Worm (Caenorhabditis elegans): Measurements from ENCODE around the gene Y49E10.29.
A peak's percentile ranks its signal among the peaks of the same experiment; 100 is the strongest.

Y49E10.29 gene

ce11 chrIII:12495594-12496096 is 26.7 kb downstream of the Y49E10.29 start, which contains the start of the genes Y111B2A.1 and Y111B2A.2 (continued):
- no peak for TF ChIP-seq chd-7 (tag; optimal IDR thresholded peaks at IDR 0.05)
- TF ChIP-seq athp-1 (tag; optimal IDR thresholded peaks at IDR 0.05): no peak
- TF ChIP-seq ztf-6 (GFP tag; IDR thresholded peaks at IDR 0.05): no peak
- no peak for TF ChIP-seq repo-1 (tag; optimal IDR thresholded peaks at IDR 0.05)
- no peak for TF ChIP-seq nhr-120 (GFP tag; IDR thresholded peaks at IDR 0.05)
- no peak for TF ChIP-seq C17E4.6 (GFP tag; IDR thresholded peaks at IDR 0.05)
- peak; percentile 79 for TF ChIP-seq ceh-91 (GFP tag; IDR thresholded peaks at IDR 0.05)
- no peak for TF ChIP-seq attf-3 (GFP tag; conservative IDR thresholded peaks at IDR 0.05)
- no peak for TF ChIP-seq bed-2 (GFP tag; IDR thresholded peaks at IDR 0.05)
- no peak for TF ChIP-seq bed-1 (GFP tag; IDR thresholded peaks at IDR 0.05)
- TF ChIP-seq nhr-27 (tag; optimal IDR thresholded peaks at IDR 0.05): no peak
- no peak for TF ChIP-seq lag-1 (GFP tag; IDR thresholded peaks at IDR 0.05)
- TF ChIP-seq ceh-79 (tag; optimal IDR thresholded peaks at IDR 0.05): no peak
- TF ChIP-seq efl-1 (GFP tag; optimal IDR thresholded peaks at IDR 0.05): peak; percentile 52
- TF ChIP-seq somi-1 (GFP tag; optimal IDR thresholded peaks at IDR 0.05): no peak
- peak; percentile 71 for TF ChIP-seq B0019.2 (GFP tag; conservative IDR thresholded peaks at IDR 0.05)
- TF ChIP-seq snpc-3.4 (tag; optimal IDR thresholded peaks at IDR 0.05): peak; percentile 51
- no peak for TF ChIP-seq ztf-22 (GFP tag; optimal IDR thresholded peaks at IDR 0.05)
- peak; percentile 74 for TF ChIP-seq madf-6 (GFP tag; IDR thresholded peaks at IDR 0.05)
- TF ChIP-seq cebp-2 (GFP tag; IDR thresholded peaks at IDR 0.05): no peak
- TF ChIP-seq Y56A3A.18 (GFP tag; IDR thresholded peaks at IDR 0.05): no peak
- TF ChIP-seq nhr-179 (tag; optimal IDR thresholded peaks at IDR 0.05): no peak
- TF ChIP-seq pha-4 (tag; optimal IDR thresholded peaks at IDR 0.05): no peak
- TF ChIP-seq ceh-58 (GFP tag; IDR thresholded peaks at IDR 0.05): no peak
- TF ChIP-seq F10E7.11 (tag; optimal IDR thresholded peaks at IDR 0.05): no peak
- TF ChIP-seq die-1 (tag; optimal IDR thresholded peaks at IDR 0.05): no peak
- TF ChIP-seq D2030.7 (GFP tag; IDR thresholded peaks at IDR 0.05): peak; percentile 67; the same call in 1 of the 2 replicates
- TF ChIP-seq dpl-1 (GFP tag; optimal IDR thresholded peaks at IDR 0.05): peak; percentile 29
- TF ChIP-seq nhr-80 (tag; optimal IDR thresholded peaks at IDR 0.05): no peak
- TF ChIP-seq fkh-3 (tag; optimal IDR thresholded peaks at IDR 0.05): no peak
- TF ChIP-seq tbx-9 (tag; optimal IDR thresholded peaks at IDR 0.05; ENCODE audit: borderline replicate concordance): no peak
- TF ChIP-seq hrde-1 (tag; optimal IDR thresholded peaks at IDR 0.05; ENCODE audit: borderline replicate concordance): no peak
- TF ChIP-seq sea-2 (GFP tag; IDR thresholded peaks at IDR 0.05): no peak
- TF ChIP-seq tlf-1 (GFP tag; optimal IDR thresholded peaks at IDR 0.05): no peak
- peak; percentile 63; the same call in 1 of the 2 replicates for TF ChIP-seq pbrm-1 (GFP tag; IDR thresholded peaks at IDR 0.05)
- TF ChIP-seq ceh-27 (GFP tag; optimal IDR thresholded peaks at IDR 0.05): no peak
- no peak for TF ChIP-seq snpc-4 (GFP tag; optimal IDR thresholded peaks at IDR 0.05)
- peak in 1 of 4 experiments; percentile 24 for TF ChIP-seq snpc-4 (tag; optimal IDR thresholded peaks at IDR 0.05)
- no peak for TF ChIP-seq K11D2.4 (GFP tag; IDR thresholded peaks at IDR 0.05)
- TF ChIP-seq Y95B8A.8 (GFP tag; IDR thresholded peaks at IDR 0.05): no peak
- TF ChIP-seq unc-62 (GFP tag; optimal IDR thresholded peaks at IDR 0.05): no peak
- no peak for TF ChIP-seq T26A5.8 (tag; optimal IDR thresholded peaks at IDR 0.05)
- peak; percentile 10 for TF ChIP-seq unc-130 (GFP tag; optimal IDR thresholded peaks at IDR 0.05)
